Worm (Caenorhabditis elegans): ENCODE measurements around the gene nex-3.

The nex-3 gene

ce11 chrIII:4428797-4429196 is 13.1 kb upstream of the nex-3 start (continued):
- peak; percentile 41 for TF ChIP-seq ztf-18 (tag; optimal IDR thresholded peaks at IDR 0.05)
- TF ChIP-seq F52B5.7 (tag; optimal IDR thresholded peaks at IDR 0.05), result peak; percentile 29
- TF ChIP-seq snpc-1.1 (tag; optimal IDR thresholded peaks at IDR 0.05; ENCODE audit: insufficient read depth), result peak; percentile 57
- TF ChIP-seq attf-3 (GFP tag; conservative IDR thresholded peaks at IDR 0.05), result no peak
- TF ChIP-seq hmg-1.2 (GFP tag; IDR thresholded peaks at IDR 0.05), result peak; percentile 54
- TF ChIP-seq bed-1 (GFP tag; IDR thresholded peaks at IDR 0.05), result 0 out of 2 replicates have a peak, but pooled peaks have one; percentile 59
- peak; percentile 89; the same call in 1 of the 2 replicates for TF ChIP-seq lin-26 (GFP tag; IDR thresholded peaks at IDR 0.05)
- TF ChIP-seq Y56A3A.18 (GFP tag; IDR thresholded peaks at IDR 0.05), result no peak
- no peak for TF ChIP-seq F22D6.2 (tag; optimal IDR thresholded peaks at IDR 0.05)
- no peak for TF ChIP-seq F37B4.10 (GFP tag; IDR thresholded peaks at IDR 0.05)
- TF ChIP-seq nhr-90 (tag; optimal IDR thresholded peaks at IDR 0.05), result peak; percentile 34
- no peak for TF ChIP-seq F23B12.7 (tag; optimal IDR thresholded peaks at IDR 0.05; ENCODE audit: insufficient read depth)
- TF ChIP-seq Y95B8A.8 (GFP tag; IDR thresholded peaks at IDR 0.05), result no peak
- no peak for TF ChIP-seq sptf-2 (GFP tag; optimal IDR thresholded peaks at IDR 0.05)
- TF ChIP-seq gei-17 (GFP tag; optimal IDR thresholded peaks at IDR 0.05), result no peak
- no peak for TF ChIP-seq ceh-40 (GFP tag; IDR thresholded peaks at IDR 0.05)
- no peak for TF ChIP-seq F57C9.4 (tag; optimal IDR thresholded peaks at IDR 0.05)
- TF ChIP-seq rpc-1 (optimal IDR thresholded peaks at IDR 0.05), result peak; percentile 58
- peak; percentile 77 for TF ChIP-seq rpc-1 (tag; optimal IDR thresholded peaks at IDR 0.05)
- peak; percentile 13 for TF ChIP-seq nhr-80 (tag; optimal IDR thresholded peaks at IDR 0.05)
- no peak for TF ChIP-seq let-607 (tag; optimal IDR thresholded peaks at IDR 0.05)
- TF ChIP-seq madf-6 (GFP tag; IDR thresholded peaks at IDR 0.05), result peak; percentile 61
- TF ChIP-seq lin-35 (GFP tag; optimal IDR thresholded peaks at IDR 0.05), result no peak
- peak; percentile 73 for TF ChIP-seq nfyb-1 (GFP tag; IDR thresholded peaks at IDR 0.05)
- TF ChIP-seq ZK185.1 (tag; optimal IDR thresholded peaks at IDR 0.05; ENCODE audit: poor library complexity, severe bottlenecking), result no peak
- TF ChIP-seq zim-3 (tag; optimal IDR thresholded peaks at IDR 0.05), result peak; percentile 46
- no peak for TF ChIP-seq ztf-25 (GFP tag; IDR thresholded peaks at IDR 0.05)

- TF ChIP-seq him-1 (tag; optimal IDR thresholded peaks at IDR 0.05) (no peak), lsl-1 (GFP tag; optimal IDR thresholded peaks at IDR 0.05) (no peak), nfyb-1 (GFP tag; IDR thresholded peaks at IDR 0.05) (no peak), egl-18 (GFP tag; IDR thresholded peaks at IDR 0.05) (no peak), F39B2.1 (GFP tag; IDR thresholded peaks at IDR 0.05) (no peak), madf-3 (GFP tag; IDR thresholded peaks at IDR 0.05) (no peak), hrde-1 (tag; optimal IDR thresholded peaks at IDR 0.05; ENCODE audit: borderline replicate concordance) (no peak), lag-1 (GFP tag; IDR thresholded peaks at IDR 0.05) (no peak)
Measured at ce11 chrIII:4429402-4429801, 12.5 kb upstream of the nex-3 start, which contains the start of gene C28A5.6. Gene C28A5.6, minus strand, starts transcription at chrIII:4429502.

ce11 chrIII:4434294-4434781 is 7.5 kb upstream of the nex-3 start, which contains the start of gene C28A5.1:
Gene C28A5.1, minus strand, starts transcription at chrIII:4434344.
- TF ChIP-seq lin-54 (GFP tag; optimal IDR thresholded peaks at IDR 0.05) (peak; percentile 41), Y95B8A.8 (GFP tag; IDR thresholded peaks at IDR 0.05) (0 out of 2 replicates have a peak, but pooled peaks have one; percentile 63), hlh-12 (tag; optimal IDR thresholded peaks at IDR 0.05) (no peak), Y56A3A.18 (GFP tag; IDR thresholded peaks at IDR 0.05) (0 out of 2 replicates have a peak, but pooled peaks have one; percentile 25), ceh-58 (GFP tag; IDR thresholded peaks at IDR 0.05) (no peak), ceh-91 (GFP tag; IDR thresholded peaks at IDR 0.05) (peak; percentile 77), dpl-1 (GFP tag; optimal IDR thresholded peaks at IDR 0.05) (peak; percentile 44), snpc-1.3 (tag; optimal IDR thresholded peaks at IDR 0.05; ENCODE audit: insufficient read depth) (peak; percentile 81), zim-3 (tag; optimal IDR thresholded peaks at IDR 0.05) (no peak), F49E8.2 (tag; optimal IDR thresholded peaks at IDR 0.05; ENCODE audit: insufficient read depth) (peak; percentile 68), somi-1 (GFP tag; optimal IDR thresholded peaks at IDR 0.05) (no peak), Y79H2A.3 (GFP tag; conservative IDR thresholded peaks at IDR 0.05) (no peak), hrde-1 (tag; optimal IDR thresholded peaks at IDR 0.05; ENCODE audit: borderline replicate concordance) (peak; percentile 67), K11D2.4 (GFP tag; IDR thresholded peaks at IDR 0.05) (no peak), snpc-3.4 (tag; optimal IDR thresholded peaks at IDR 0.05) (peak; percentile 90), nhr-90 (tag; optimal IDR thresholded peaks at IDR 0.05) (no peak), nhr-80 (tag; optimal IDR thresholded peaks at IDR 0.05) (no peak)
